Worm (Caenorhabditis elegans): ENCODE measurements around the gene Y111B2A.21.

The Y111B2A.21 gene

DNA sequence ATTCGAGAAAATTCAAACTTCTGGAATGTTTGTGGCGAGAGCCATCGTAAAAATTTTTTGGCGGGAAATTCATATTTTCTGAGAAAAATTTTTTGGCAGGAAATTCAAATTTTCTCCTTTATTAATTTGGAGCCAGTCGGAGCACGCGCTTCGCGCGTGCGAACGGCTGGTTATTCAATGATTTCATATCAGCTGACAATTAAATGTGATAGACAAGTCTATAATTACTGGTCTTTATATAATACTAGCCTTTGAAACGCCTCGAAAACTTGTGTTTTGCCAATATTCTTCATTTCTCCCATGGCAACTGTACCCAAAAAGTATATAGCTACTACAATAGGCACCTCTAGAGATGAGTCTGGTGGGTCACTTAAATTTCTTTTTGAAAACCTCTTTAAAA is 8.8 kb downstream of the Y111B2A.21 start, which contains the start of gene srw-10:
Gene srw-10 (plus strand): TSS at position 301 of the 400 bp plus-strand sequence.
- TF ChIP-seq snpc-1.1 (tag; optimal IDR thresholded peaks at IDR 0.05; ENCODE audit: insufficient read depth), result no peak
- no peak for TF ChIP-seq Y95B8A.8 (GFP tag; IDR thresholded peaks at IDR 0.05)
- no peak for TF ChIP-seq fkh-3 (tag; optimal IDR thresholded peaks at IDR 0.05)
- TF ChIP-seq F39B2.1 (GFP tag; IDR thresholded peaks at IDR 0.05), result no peak
- TF ChIP-seq rcor-1 (GFP tag; IDR thresholded peaks at IDR 0.05), result no peak
- no peak for TF ChIP-seq Y53F4B.3 (GFP tag; IDR thresholded peaks at IDR 0.05)
- TF ChIP-seq F57C9.4 (tag; optimal IDR thresholded peaks at IDR 0.05), result no peak
- TF ChIP-seq akir-1 (GFP tag; optimal IDR thresholded peaks at IDR 0.05), result no peak
- TF ChIP-seq chd-7 (tag; optimal IDR thresholded peaks at IDR 0.05), result no peak
- TF ChIP-seq ceh-40 (GFP tag; IDR thresholded peaks at IDR 0.05), result no peak
- TF ChIP-seq snpc-3.4 (tag; optimal IDR thresholded peaks at IDR 0.05), result no peak
- TF ChIP-seq ztf-28 (GFP tag; IDR thresholded peaks at IDR 0.05), result no peak
- TF ChIP-seq rec-8 (tag; optimal IDR thresholded peaks at IDR 0.05), result no peak
- TF ChIP-seq nhr-120 (GFP tag; IDR thresholded peaks at IDR 0.05), result no peak

DNA sequence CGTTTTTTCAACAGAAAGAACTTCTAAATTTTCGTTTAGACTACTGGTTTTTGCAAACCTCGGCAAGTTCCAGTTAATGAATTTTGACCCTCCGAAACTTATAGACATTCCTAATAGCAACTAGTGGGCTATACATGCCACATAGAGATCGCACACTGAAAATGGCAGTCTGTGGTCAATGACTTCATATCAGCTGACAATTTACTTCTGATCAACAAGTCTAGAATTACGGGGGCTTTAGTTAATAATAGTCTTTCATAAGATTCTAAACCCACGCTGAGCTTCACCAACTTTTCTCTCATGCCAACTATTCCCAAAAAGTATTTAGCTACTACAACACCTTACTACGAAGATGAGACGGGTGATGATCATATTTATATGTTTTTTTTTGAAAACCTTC is 11.1 kb downstream of the Y111B2A.21 start, which contains the start of gene srw-9:
Gene srw-9 (plus strand): TSS at position 301 of the 400 bp plus-strand sequence.
- no peak for TF ChIP-seq hlh-26 (GFP tag; conservative IDR thresholded peaks at IDR 0.05)
- TF ChIP-seq egl-44 (GFP tag; IDR thresholded peaks at IDR 0.05), result no peak

DNA sequence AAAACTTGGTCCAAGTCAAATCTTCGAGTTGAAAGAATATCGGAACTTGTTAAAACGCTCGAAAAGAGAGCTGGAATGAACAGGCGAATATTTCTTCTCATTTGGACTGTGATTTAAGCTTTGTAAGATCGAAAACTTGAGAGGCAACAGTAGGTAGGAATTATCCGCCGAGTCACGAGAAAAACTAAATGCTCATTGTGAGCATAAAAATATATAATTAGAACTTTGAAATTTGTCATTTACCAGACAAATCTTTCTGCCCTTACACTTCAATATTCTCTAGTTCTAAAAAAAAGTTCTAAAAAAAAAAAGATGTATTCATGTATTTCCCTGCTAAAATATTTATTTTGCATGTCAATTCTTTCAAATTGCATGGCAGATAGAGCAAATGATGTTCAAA is 18.0 kb downstream of the Y111B2A.21 start, which contains the start of the genes irld-19 and irld-61:
Gene irld-19 (minus strand): TSS at position 101 of the 400 bp plus-strand sequence.
Gene irld-61 (plus strand): TSS at position 313 of the 400 bp plus-strand sequence.
- TF ChIP-seq D2030.7 (GFP tag; IDR thresholded peaks at IDR 0.05) (no peak), bed-2 (GFP tag; IDR thresholded peaks at IDR 0.05) (no peak), F49E8.2 (tag; optimal IDR thresholded peaks at IDR 0.05; ENCODE audit: insufficient read depth) (no peak), Y53G8AR.9 (GFP tag; conservative IDR thresholded peaks at IDR 0.05) (no peak), egrh-3 (GFP tag; IDR thresholded peaks at IDR 0.05) (no peak), gei-17 (GFP tag; optimal IDR thresholded peaks at IDR 0.05) (no peak), tlf-1 (GFP tag; optimal IDR thresholded peaks at IDR 0.05) (no peak), ztf-3 (GFP tag; optimal IDR thresholded peaks at IDR 0.05) (no peak), F33H1.4 (GFP tag; IDR thresholded peaks at IDR 0.05) (no peak), sdz-38 (tag; optimal IDR thresholded peaks at IDR 0.05) (no peak), ceh-91 (GFP tag; IDR thresholded peaks at IDR 0.05) (no peak), repo-1 (tag; optimal IDR thresholded peaks at IDR 0.05) (no peak), tbx-9 (tag; optimal IDR thresholded peaks at IDR 0.05; ENCODE audit: borderline replicate concordance) (no peak), lin-35 (GFP tag; optimal IDR thresholded peaks at IDR 0.05) (no peak), pha-4 (tag; optimal IDR thresholded peaks at IDR 0.05) (no peak), madf-6 (GFP tag; IDR thresholded peaks at IDR 0.05) (no peak), die-1 (tag; optimal IDR thresholded peaks at IDR 0.05) (no peak)

DNA sequence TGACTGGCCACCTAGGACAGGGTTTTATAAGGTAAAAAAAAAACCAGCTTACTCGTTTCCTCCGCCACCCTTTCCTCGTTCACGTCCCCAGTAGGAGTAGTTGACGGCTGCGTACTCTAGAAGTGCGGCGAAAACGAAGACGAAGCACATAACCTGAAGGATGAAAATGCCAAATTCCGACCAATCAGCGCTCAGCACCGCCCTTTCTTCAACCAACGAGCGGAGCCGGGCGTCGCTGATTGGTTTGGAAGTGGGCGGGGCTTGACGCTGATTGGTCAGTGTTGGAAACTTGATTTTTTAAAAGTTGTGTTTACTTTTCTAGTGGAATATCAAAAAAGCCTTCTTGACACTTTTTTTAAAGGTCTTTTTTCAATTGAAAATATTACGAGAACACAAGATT is 27.5 kb downstream of the Y111B2A.21 start:
- TF ChIP-seq lag-1 (GFP tag; IDR thresholded peaks at IDR 0.05), result no peak
- no peak for TF ChIP-seq cebp-2 (GFP tag; IDR thresholded peaks at IDR 0.05)
- no peak for TF ChIP-seq atf-7 (tag; optimal IDR thresholded peaks at IDR 0.05)
- TF ChIP-seq aptf-3 (GFP tag; IDR thresholded peaks at IDR 0.05), result no peak
- TF ChIP-seq T07F8.4 (tag; optimal IDR thresholded peaks at IDR 0.05), result no peak
- no peak for TF ChIP-seq fkh-3 (tag; optimal IDR thresholded peaks at IDR 0.05)
- no peak for TF ChIP-seq dpl-1 (GFP tag; optimal IDR thresholded peaks at IDR 0.05)
- no peak for TF ChIP-seq gei-17 (GFP tag; optimal IDR thresholded peaks at IDR 0.05)
- TF ChIP-seq zim-3 (tag; optimal IDR thresholded peaks at IDR 0.05), result no peak
- no peak for TF ChIP-seq die-1 (tag; optimal IDR thresholded peaks at IDR 0.05)
- TF ChIP-seq snpc-1.1 (tag; optimal IDR thresholded peaks at IDR 0.05; ENCODE audit: insufficient read depth), result no peak
- no peak for TF ChIP-seq lsl-1 (GFP tag; optimal IDR thresholded peaks at IDR 0.05)
- no peak for TF ChIP-seq snpc-1.3 (tag; optimal IDR thresholded peaks at IDR 0.05; ENCODE audit: insufficient read depth)
- no peak for TF ChIP-seq Y95B8A.8 (GFP tag; IDR thresholded peaks at IDR 0.05)

Measured in whole organism, young adult.